Worm (Caenorhabditis elegans) whole organism, late embryonic: Measurements from ENCODE around the gene B0432.11.

Experiments
- F13H6.1 ChIP-seq: sonication (generic microtip); optimal IDR thresholded peaks from 2 replicates; lab custom pipeline; 2016; ENCODE audit warnings: missing genetic modification characterization, missing compliant biosample characterization
- K09A11.1 ChIP-seq: sonication (generic microtip); optimal IDR thresholded peaks from 2 replicates; lab custom pipeline; 2017; ENCODE audit warnings: antibody characterized with exemption, mild to moderate bottlenecking, missing genetic modification characterization, missing compliant biosample characterization; ENCODE audit not compliant: insufficient read depth
- T23F11.4 ChIP-seq: fragments of 200-800 bp; sonication (Bioruptor generic); optimal IDR thresholded peaks from 2 replicates; lab custom pipeline; 2018; ENCODE audit warnings: mild to moderate bottlenecking, missing genetic modification characterization, missing compliant biosample characterization
- ahr-1 ChIP-seq: sonication (generic microtip); optimal IDR thresholded peaks from 2 replicates; lab custom pipeline; 2016; ENCODE audit warnings: missing genetic modification characterization, missing compliant biosample characterization
- ama-1 ChIP-seq: fragments of 150-350 bp; optimal IDR thresholded peaks from 2 replicates; lab custom pipeline; 2014
- ceh-18 ChIP-seq: sonication (generic microtip); optimal IDR thresholded peaks from 2 replicates; lab custom pipeline; 2016; ENCODE audit warnings: missing genetic modification characterization, missing compliant biosample characterization
- ceh-19 ChIP-seq: fragments of 200-800 bp; sonication (Bioruptor generic); optimal IDR thresholded peaks from 2 replicates; lab custom pipeline; 2018; ENCODE audit warnings: mild to moderate bottlenecking, missing genetic modification characterization, missing compliant biosample characterization
- ceh-22 ChIP-seq: sonication (generic microtip); optimal IDR thresholded peaks from 2 replicates; lab custom pipeline; 2017; ENCODE audit warnings: missing biosample characterization, missing genetic modification characterization
- ceh-24 ChIP-seq: sonication (generic microtip); optimal IDR thresholded peaks from 2 replicates; lab custom pipeline; 2016; ENCODE audit warnings: mild to moderate bottlenecking, missing genetic modification characterization, missing compliant biosample characterization
- ceh-31 ChIP-seq: sonication (generic microtip); optimal IDR thresholded peaks from 2 replicates; lab custom pipeline; 2016; ENCODE audit warnings: missing genetic modification characterization, missing compliant biosample characterization
- ceh-34 ChIP-seq: sonication (generic microtip); optimal IDR thresholded peaks from 2 replicates; lab custom pipeline; 2016; ENCODE audit warnings: mild to moderate bottlenecking, missing genetic modification characterization, missing compliant biosample characterization
- ceh-45 ChIP-seq: fragments of 200-800 bp; sonication (Bioruptor generic); IDR thresholded peaks from 2 replicates; pipeline ENCODE4 v1.3.6; 2022; ENCODE audit warnings: missing genetic modification reagents, missing genetic modification characterization, missing compliant biosample characterization
- ceh-48 ChIP-seq: sonication (generic microtip); optimal IDR thresholded peaks from 2 replicates; lab custom pipeline; 2016; ENCODE audit warnings: missing genetic modification characterization, inconsistent platforms, missing compliant biosample characterization
- ceh-6 ChIP-seq: fragments of 200-800 bp; sonication (Bioruptor generic); optimal IDR thresholded peaks from 2 replicates; lab custom pipeline; 2018; ENCODE audit warnings: mild to moderate bottlenecking, missing genetic modification characterization, missing compliant biosample characterization
- ceh-9 ChIP-seq: sonication (generic microtip); optimal IDR thresholded peaks from 2 replicates; lab custom pipeline; 2016; ENCODE audit warnings: mild to moderate bottlenecking, missing genetic modification characterization, inconsistent platforms, missing compliant biosample characterization
- che-1 ChIP-seq: sonication (generic microtip); optimal IDR thresholded peaks from 2 replicates; lab custom pipeline; 2016; ENCODE audit warnings: mild to moderate bottlenecking, missing genetic modification characterization, missing compliant biosample characterization
- dmd-4 ChIP-seq: sonication (generic microtip); optimal IDR thresholded peaks from 2 replicates; lab custom pipeline; 2016; ENCODE audit warnings: borderline replicate concordance, missing genetic modification characterization, missing compliant biosample characterization
- dve-1 ChIP-seq: sonication (generic microtip); optimal IDR thresholded peaks from 2 replicates; lab custom pipeline; 2017; ENCODE audit warnings: antibody characterized with exemption, mild to moderate bottlenecking, missing genetic modification characterization, missing compliant biosample characterization
- elt-2 ChIP-seq: sonication (generic microtip); optimal IDR thresholded peaks from 2 replicates; lab custom pipeline; 2016; ENCODE audit warnings: missing genetic modification reagents, missing genetic modification characterization, missing compliant biosample characterization
- elt-4 ChIP-seq: sonication (generic microtip); optimal IDR thresholded peaks from 2 replicates; lab custom pipeline; 2016; ENCODE audit warnings: missing genetic modification characterization, missing compliant biosample characterization
- ets-4 ChIP-seq: sonication (generic microtip); optimal IDR thresholded peaks from 2 replicates; lab custom pipeline; 2016; ENCODE audit warnings: missing genetic modification characterization, missing compliant biosample characterization
- eyg-1 ChIP-seq: sonication (generic microtip); optimal IDR thresholded peaks from 2 replicates; lab custom pipeline; 2016; ENCODE audit warnings: missing genotype, missing genetic modification characterization, missing compliant biosample characterization
- fax-1 ChIP-seq: sonication (generic microtip); optimal IDR thresholded peaks from 2 replicates; lab custom pipeline; 2016; ENCODE audit warnings: missing genotype, missing genetic modification characterization, missing compliant biosample characterization
- fkh-6 ChIP-seq: sonication (generic microtip); optimal IDR thresholded peaks from 2 replicates; lab custom pipeline; 2016; ENCODE audit warnings: missing genetic modification characterization, missing compliant biosample characterization
- hlh-15 ChIP-seq: sonication (generic microtip); optimal IDR thresholded peaks from 2 replicates; lab custom pipeline; 2016; ENCODE audit warnings: missing genetic modification characterization, missing compliant biosample characterization
- hlh-30 ChIP-seq: sonication (generic microtip); optimal IDR thresholded peaks from 2 replicates; lab custom pipeline; 2017; ENCODE audit warnings: antibody characterized with exemption, missing genetic modification characterization, missing compliant biosample characterization; ENCODE audit not compliant: insufficient read depth
- hlh-6 ChIP-seq: sonication (generic microtip); optimal IDR thresholded peaks from 2 replicates; lab custom pipeline; 2016; ENCODE audit warnings: missing genotype, missing genetic modification characterization, missing compliant biosample characterization
- lin-11 ChIP-seq: fragments of 200-800 bp; sonication (Bioruptor generic); optimal IDR thresholded peaks from 2 replicates; lab custom pipeline; 2018; ENCODE audit warnings: mild to moderate bottlenecking, missing genetic modification characterization, missing compliant biosample characterization
- nfya-1 ChIP-seq: sonication (generic microtip); optimal IDR thresholded peaks from 2 replicates; lab custom pipeline; 2017; ENCODE audit warnings: missing genetic modification characterization, mild to moderate bottlenecking, missing compliant biosample characterization, antibody characterized with exemption, moderate library complexity
- nhr-11 ChIP-seq: fragments of 150-350 bp; optimal IDR thresholded peaks from 2 replicates; lab custom pipeline; 2014; ENCODE audit warnings: missing biosample characterization, missing genetic modification characterization
- odd-2 ChIP-seq: sonication (generic microtip); optimal IDR thresholded peaks from 2 replicates; lab custom pipeline; 2017; ENCODE audit warnings: antibody characterized with exemption, mild to moderate bottlenecking, missing genetic modification characterization, missing compliant biosample characterization
- pag-3 ChIP-seq: sonication (generic microtip); optimal IDR thresholded peaks from 2 replicates; lab custom pipeline; 2016; ENCODE audit warnings: missing compliant biosample characterization, missing genetic modification characterization, borderline replicate concordance
- pat-9 ChIP-seq: fragments of 200-800 bp; sonication (Bioruptor generic); optimal IDR thresholded peaks from 2 replicates; lab custom pipeline; 2018; ENCODE audit warnings: mild to moderate bottlenecking, missing genetic modification characterization, moderate library complexity, missing compliant biosample characterization
- pha-2 ChIP-seq: sonication (generic microtip); optimal IDR thresholded peaks from 2 replicates; lab custom pipeline; 2017; ENCODE audit warnings: mild to moderate bottlenecking, missing genetic modification characterization, missing compliant biosample characterization
- pqm-1 ChIP-seq: sonication (generic microtip); optimal IDR thresholded peaks from 2 replicates; lab custom pipeline; 2016; ENCODE audit warnings: missing genetic modification characterization, missing compliant biosample characterization
- rnt-1 ChIP-seq: sonication (generic microtip); optimal IDR thresholded peaks from 2 replicates; lab custom pipeline; 2016; ENCODE audit warnings: missing genetic modification characterization, missing compliant biosample characterization
- sdc-2 ChIP-seq: sonication (generic microtip); optimal IDR thresholded peaks from 2 replicates; lab custom pipeline; 2016; ENCODE audit warnings: missing genotype, missing genetic modification characterization, missing compliant biosample characterization
- sox-2 ChIP-seq: fragments of 200-800 bp; sonication (Bioruptor generic); IDR thresholded peaks from 2 replicates; pipeline ENCODE4 v1.3.6; 2022; ENCODE audit warnings: missing genetic modification reagents, missing genetic modification characterization, missing compliant biosample characterization
- sox-4 ChIP-seq: sonication (generic microtip); optimal IDR thresholded peaks from 2 replicates; lab custom pipeline; 2017; ENCODE audit warnings: mild to moderate bottlenecking, missing genetic modification characterization, inconsistent platforms, missing compliant biosample characterization
- syd-9 ChIP-seq: sonication (generic microtip); optimal IDR thresholded peaks from 2 replicates; lab custom pipeline; 2016; ENCODE audit warnings: mild to moderate bottlenecking, missing genetic modification characterization, moderate library complexity, missing compliant biosample characterization
- tbx-7 ChIP-seq: sonication (generic microtip); optimal IDR thresholded peaks from 2 replicates; lab custom pipeline; 2016; ENCODE audit warnings: missing genotype, missing genetic modification characterization, missing compliant biosample characterization
- ttx-3 ChIP-seq: sonication (generic microtip); optimal IDR thresholded peaks from 2 replicates; lab custom pipeline; 2016; ENCODE audit warnings: missing genetic modification reagents, missing genetic modification characterization, missing compliant biosample characterization
- unc-42 ChIP-seq: sonication (generic microtip); optimal IDR thresholded peaks from 2 replicates; lab custom pipeline; 2016; ENCODE audit warnings: missing genotype, missing genetic modification characterization, missing compliant biosample characterization
- unc-86 ChIP-seq: sonication (generic microtip); optimal IDR thresholded peaks from 2 replicates; lab custom pipeline; 2016; ENCODE audit warnings: missing genetic modification characterization, missing compliant biosample characterization

B0432.11 gene

ce11 chrII:255124-255523, 39.4 kb downstream of the B0432.11 start (continued):
- peak; percentile 84 for TF ChIP-seq pag-3 (tag; lab: Kevin White, UChicago)
- peak; percentile 81 for TF ChIP-seq hlh-6 (tag; lab: Kevin White, UChicago)
- peak; percentile 61 for TF ChIP-seq sox-4 (tag; lab: Kevin White, UChicago)
- peak; percentile 97 for TF ChIP-seq ceh-48 (tag; lab: Kevin White, UChicago)
- TF ChIP-seq sox-2 (GFP tag; lab: Robert Waterston, UW), result no peak
- TF ChIP-seq ceh-19, result peak; percentile 74
- no peak for TF ChIP-seq nhr-11 (tag; lab: Kevin White, UChicago)
- TF ChIP-seq odd-2 (tag; lab: Kevin White, UChicago), result peak; percentile 32
- peak; percentile 76 for TF ChIP-seq eyg-1
- TF ChIP-seq syd-9 (tag; lab: Kevin White, UChicago), result peak; percentile 26
- peak; percentile 65 for TF ChIP-seq sdc-2
- peak; percentile 56 for TF ChIP-seq T23F11.4
- TF ChIP-seq tbx-7 (tag; lab: Kevin White, UChicago), result peak; percentile 77
- TF ChIP-seq dve-1 (tag; lab: Kevin White, UChicago), result peak; percentile 42
- no peak for TF ChIP-seq ama-1 (lab: Kevin White, UChicago)
- TF ChIP-seq fkh-6, result peak; percentile 53
- peak; percentile 66 for TF ChIP-seq hlh-15 (tag; lab: Kevin White, UChicago)
- no peak for TF ChIP-seq elt-4 (tag; lab: Kevin White, UChicago)
- peak; percentile 76 for TF ChIP-seq pat-9 (tag; lab: Kevin White, UChicago)
- TF ChIP-seq F13H6.1 (tag; lab: Kevin White, UChicago), result peak; percentile 73
- peak; percentile 59 for TF ChIP-seq ceh-6 (GFP tag; lab: Kevin White, UChicago)
- peak; percentile 55 for TF ChIP-seq che-1 (tag; lab: Kevin White, UChicago)
- peak; percentile 92 for TF ChIP-seq ceh-18 (tag; lab: Kevin White, UChicago)
- TF ChIP-seq pha-2 (tag; lab: Kevin White, UChicago), result peak; percentile 74
- peak; percentile 10 for TF ChIP-seq hlh-30
- TF ChIP-seq elt-2 (tag; lab: Kevin White, UChicago), result peak; percentile 89
- TF ChIP-seq ceh-31 (tag; lab: Kevin White, UChicago), result peak; percentile 92
- peak; percentile 60 for TF ChIP-seq ets-4 (tag; lab: Kevin White, UChicago)
- peak; percentile 59 for TF ChIP-seq lin-11
- peak; percentile 57 for TF ChIP-seq ahr-1 (tag; lab: Kevin White, UChicago)
- TF ChIP-seq K09A11.1 (tag; lab: Kevin White, UChicago), result peak; percentile 67
- no peak for TF ChIP-seq ceh-9 (tag; lab: Kevin White, UChicago)
- TF ChIP-seq unc-42 (tag; lab: Kevin White, UChicago), result peak; percentile 99
- peak; percentile 79 for TF ChIP-seq fax-1 (tag; lab: Kevin White, UChicago)
- TF ChIP-seq ttx-3 (tag; lab: Kevin White, UChicago), result peak; percentile 72
- 0 out of 2 replicates have a peak, but pooled peaks have one; percentile 45 for TF ChIP-seq ceh-45
- peak; percentile 88 for TF ChIP-seq ceh-34 (tag; lab: Kevin White, UChicago)
- TF ChIP-seq ceh-22 (tag; lab: Kevin White, UChicago), result no peak
- peak; percentile 92 for TF ChIP-seq pqm-1 (tag; lab: Kevin White, UChicago)

ce11 chrII:247736-248135, 46.8 kb downstream of the B0432.11 start:
- TF ChIP-seq pha-2 (tag; lab: Kevin White, UChicago) (no peak), fax-1 (tag; lab: Kevin White, UChicago) (no peak), ceh-34 (tag; lab: Kevin White, UChicago) (no peak), rnt-1 (tag; lab: Kevin White, UChicago) (no peak), dmd-4 (tag; lab: Kevin White, UChicago) (no peak), ceh-24 (tag; lab: Kevin White, UChicago) (no peak), pqm-1 (tag; lab: Kevin White, UChicago) (no peak), ceh-9 (tag; lab: Kevin White, UChicago) (no peak), nfya-1 (no peak), unc-86 (tag; lab: Kevin White, UChicago) (no peak)
